Fruit fly (Drosophila melanogaster): ENCODE measurements around the gene CG17475.

Gene CG17475

dm6 chr3R:17125339-17126044, 4.7 kb downstream of the CG17475 start, which contains the start of gene cher:
Gene cher (minus strand): TSS chr3R:17125389.
- TF ChIP-seq CTCF (optimal IDR thresholded peaks at IDR 0.05) (no peak), CG8478 (optimal IDR thresholded peaks at IDR 0.05) (no peak)

dm6 chr3R:17124177-17124576, 6.0 kb downstream of the CG17475 start, which contains the start of gene CG45079:
Gene CG45079 (plus strand): TSS chr3R:17124477.
- TF ChIP-seq CTCF (optimal IDR thresholded peaks at IDR 0.05) (no peak), CG8478 (optimal IDR thresholded peaks at IDR 0.05) (no peak)

dm6 chr3R:17122796-17123504, 7.3 kb downstream of the CG17475 start:
- no peak for TF ChIP-seq CTCF (optimal IDR thresholded peaks at IDR 0.05)
- no peak for TF ChIP-seq CG8478 (optimal IDR thresholded peaks at IDR 0.05)

- TF ChIP-seq CTCF (optimal IDR thresholded peaks at IDR 0.05) (no peak), CG8478 (optimal IDR thresholded peaks at IDR 0.05) (no peak)
Observed at dm6 chr3R:17121277-17121676, 8.9 kb downstream of the CG17475 start, which contains the start of gene CG42779. Gene CG42779 (plus strand): TSS chr3R:17121577.

- TF ChIP-seq CTCF (optimal IDR thresholded peaks at IDR 0.05) (no peak), CG8478 (optimal IDR thresholded peaks at IDR 0.05) (no peak)
Observed at dm6 chr3R:17120165-17120564, 10.1 kb downstream of the CG17475 start, which contains the start of gene CG34278. Gene CG34278 (plus strand): TSS chr3R:17120465.

- TF ChIP-seq CTCF (optimal IDR thresholded peaks at IDR 0.05) (no peak), CG8478 (optimal IDR thresholded peaks at IDR 0.05) (no peak)
Observed at dm6 chr3R:17118917-17119378, 11.3 kb downstream of the CG17475 start.

dm6 chr3R:17117607-17118327, 12.5 kb downstream of the CG17475 start:
- TF ChIP-seq CG8478 (optimal IDR thresholded peaks at IDR 0.05) (no peak), CTCF (optimal IDR thresholded peaks at IDR 0.05) (no peak)

- TF ChIP-seq CTCF (optimal IDR thresholded peaks at IDR 0.05) (no peak), CG8478 (optimal IDR thresholded peaks at IDR 0.05) (no peak)
Observed at dm6 chr3R:17116231-17116630, 14.0 kb downstream of the CG17475 start.

dm6 chr3R:17115668-17116067, 14.6 kb downstream of the CG17475 start:
- TF ChIP-seq CG8478 (optimal IDR thresholded peaks at IDR 0.05) (no peak), CTCF (optimal IDR thresholded peaks at IDR 0.05) (no peak)

dm6 chr3R:17110880-17111726, 19.1 kb downstream of the CG17475 start:
- TF ChIP-seq CG8478 (optimal IDR thresholded peaks at IDR 0.05) (no peak), CTCF (optimal IDR thresholded peaks at IDR 0.05) (no peak)

dm6 chr3R:17108881-17109280, 21.3 kb downstream of the CG17475 start:
- TF ChIP-seq CTCF (optimal IDR thresholded peaks at IDR 0.05) (peak; percentile 63 to 86), CG8478 (optimal IDR thresholded peaks at IDR 0.05) (no peak)

dm6 chr3R:17087977-17088618, 42.1 kb downstream of the CG17475 start, which contains the start of gene cal1:
Gene cal1 (plus strand): TSS chr3R:17088280.
- TF ChIP-seq CTCF (optimal IDR thresholded peaks at IDR 0.05) (no peak), CG8478 (optimal IDR thresholded peaks at IDR 0.05) (no peak)

- TF ChIP-seq CG8478 (optimal IDR thresholded peaks at IDR 0.05) (no peak), CTCF (optimal IDR thresholded peaks at IDR 0.05) (no peak)
Observed at dm6 chr3R:17085029-17085807, 45.0 kb downstream of the CG17475 start, which contains the start of gene GckIII. Gene GckIII (plus strand): TSS chr3R:17085513.
